Fruit fly (Drosophila melanogaster): ENCODE measurements around the gene Acp95EF.

The Acp95EF gene

dm6 chr3R:24228675-24229074 lies at the start of gene Acp95EF:
Gene Acp95EF, plus strand, starts transcription at chr3R:24228975.
- TF ChIP-seq CkIIα-i1 (GFP tag; IDR thresholded peaks at IDR 0.05) (no peak), Meics (GFP tag; optimal IDR thresholded peaks at IDR 0.05) (no peak), Mad (GFP tag; optimal IDR thresholded peaks at IDR 0.05) (no peak), Mes4 (GFP tag; optimal IDR thresholded peaks at IDR 0.05) (no peak), CG4282 (GFP tag; optimal IDR thresholded peaks at IDR 0.05) (no peak), Scr (GFP tag; IDR thresholded peaks at IDR 0.05; ENCODE audit: partially characterized antibody) (no peak), CG2129 (GFP tag; IDR thresholded peaks at IDR 0.05; ENCODE audit: partially characterized antibody) (no peak), NC2β (GFP tag; optimal IDR thresholded peaks at IDR 0.05) (no peak), Med (GFP tag) (no peak), ftz-f1 (GFP tag; optimal IDR thresholded peaks at IDR 0.05) (no peak), CG7786 (GFP tag; optimal IDR thresholded peaks at IDR 0.05) (no peak)

- TF ChIP-seq Sin3A (optimal IDR thresholded peaks at IDR 0.05) (peak; percentile 40), grn (GFP tag; optimal IDR thresholded peaks at IDR 0.05) (no peak), esg (GFP tag; conservative IDR thresholded peaks at IDR 0.05) (no peak), twi (tag; optimal IDR thresholded peaks at IDR 0.05) (peak; percentile 80), CG3163 (GFP tag; optimal IDR thresholded peaks at IDR 0.05) (no peak), CG16813 (GFP tag; IDR thresholded peaks at IDR 0.05; ENCODE audit: partially characterized antibody) (no peak), yki (optimal IDR thresholded peaks at IDR 0.05) (no peak), CG1603 (tag; optimal IDR thresholded peaks at IDR 0.05) (peak; percentile 59), CG11696 (GFP tag; IDR thresholded peaks at IDR 0.05) (no peak), Mad (GFP tag; optimal IDR thresholded peaks at IDR 0.05) (no peak), Vsx1 (GFP tag; optimal IDR thresholded peaks at IDR 0.05) (no peak), nerfin-2 (GFP tag; IDR thresholded peaks at IDR 0.05; ENCODE audit: partially characterized antibody) (no peak), CG14710 (tag; optimal IDR thresholded peaks at IDR 0.05) (peak; percentile 40), CG12071 (GFP tag; optimal IDR thresholded peaks at IDR 0.05) (no peak), CG4820 (GFP tag; optimal IDR thresholded peaks at IDR 0.05) (no peak), ewg (GFP tag; optimal IDR thresholded peaks at IDR 0.05) (no peak), CG11723 (GFP tag; optimal IDR thresholded peaks at IDR 0.05) (no peak), Oli (tag; optimal IDR thresholded peaks at IDR 0.05) (no peak), eve (GFP tag; optimal IDR thresholded peaks at IDR 0.05) (no peak), pzg (GFP tag; optimal IDR thresholded peaks at IDR 0.05) (peak; percentile 65), CG10366 (GFP tag; IDR thresholded peaks at IDR 0.05) (no peak), Poxn (GFP tag; IDR thresholded peaks at IDR 0.05) (no peak), CG3281 (GFP tag; optimal IDR thresholded peaks at IDR 0.05) (no peak), BEAF-32 (GFP tag; optimal IDR thresholded peaks at IDR 0.05) (peak; percentile 47), Taf1 (GFP tag; IDR thresholded peaks at IDR 0.05) (no peak), Lim3 (GFP tag; IDR thresholded peaks at IDR 0.05) (no peak), pan (optimal IDR thresholded peaks at IDR 0.05) (no peak), pan (GFP tag; optimal IDR thresholded peaks at IDR 0.05 in 1 of 2, IDR thresholded peaks at IDR 0.05 in 1 of 2) (no peak), Gug (GFP tag; IDR thresholded peaks at IDR 0.05) (no peak), D19A (tag; optimal IDR thresholded peaks at IDR 0.05) (no peak), knrl (GFP tag; IDR thresholded peaks at IDR 0.05; ENCODE audit: partially characterized antibody) (no peak), CG7357 (GFP tag; IDR thresholded peaks at IDR 0.05) (no peak), MESR4 (GFP tag; optimal IDR thresholded peaks at IDR 0.05) (peak; percentile 78), MBD-R2 (GFP tag; IDR thresholded peaks at IDR 0.05) (peak; percentile 36; the same call in 1 of the 2 replicates), CG9797 (GFP tag; optimal IDR thresholded peaks at IDR 0.05) (peak; percentile 86), ssp (GFP tag; IDR thresholded peaks at IDR 0.05) (no peak), CG12769 (tag; optimal IDR thresholded peaks at IDR 0.05) (no peak), CG9817 (tag; optimal IDR thresholded peaks at IDR 0.05) (no peak), hkb (optimal IDR thresholded peaks at IDR 0.05) (no peak), hkb (GFP tag; IDR thresholded peaks at IDR 0.05) (no peak), CG15269 (tag; optimal IDR thresholded peaks at IDR 0.05) (no peak), CG17361 (GFP tag; IDR thresholded peaks at IDR 0.05) (no peak)
These were observed 42.6 kb upstream of the Acp95EF start, which contains the start of gene mora for dm6 chr3R:24186188-24186587. Gene mora, plus strand, starts transcription at chr3R:24186359.

Data from whole organism, embryonic.